Worm (Caenorhabditis elegans): Measurements from ENCODE around the gene atic-1.

- no peak for TF ChIP-seq mec-3 (tag; optimal IDR thresholded peaks at IDR 0.05; ENCODE audit: borderline replicate concordance)
- TF ChIP-seq pha-4 (tag; optimal IDR thresholded peaks at IDR 0.05), result no peak
- no peak for TF ChIP-seq hlh-13 (GFP tag; optimal IDR thresholded peaks at IDR 0.05)
- TF ChIP-seq pag-3 (tag; optimal IDR thresholded peaks at IDR 0.05; ENCODE audit: borderline replicate concordance), result no peak
- no peak for TF ChIP-seq syd-9 (tag; optimal IDR thresholded peaks at IDR 0.05)
- no peak for TF ChIP-seq ceh-34 (tag; optimal IDR thresholded peaks at IDR 0.05)
- TF ChIP-seq ceh-31 (tag; optimal IDR thresholded peaks at IDR 0.05), result no peak
- TF ChIP-seq tbx-2 (tag; optimal IDR thresholded peaks at IDR 0.05), result no peak
Measured at ce11 chrIV:7926102-7926840, 44.4 kb downstream of the atic-1 start, which contains the start of gene rps-2.
